Worm (Caenorhabditis elegans) whole organism, L1 larva: ENCODE data around the gene C39D10.8.

Experiments
- ces-1 ChIP-seq: fragments of 150-350 bp; optimal IDR thresholded peaks from 2 replicates; lab custom pipeline; 2014; ENCODE audit warnings: missing biosample characterization, missing genetic modification reagents, missing genetic modification characterization
- nhr-71 ChIP-seq: sonication (generic microtip); optimal IDR thresholded peaks from 2 replicates; lab custom pipeline; 2016; ENCODE audit warnings: mild to moderate bottlenecking, missing genetic modification characterization, moderate library complexity, missing compliant biosample characterization
- pag-3 ChIP-seq: sonication (generic microtip); optimal IDR thresholded peaks from 2 replicates; lab custom pipeline; 2017; ENCODE audit warnings: missing genetic modification characterization, mild to moderate bottlenecking, missing compliant biosample characterization, antibody characterized with exemption, borderline replicate concordance; ENCODE audit not compliant: insufficient read depth

ce11 chrX:7906430-7907014 lies 25.8 kb upstream of the C39D10.8 start, which contains the start of gene C39D10.1:
- TF ChIP-seq nhr-71 (tag; lab: Kevin White, UChicago) (no peak), ces-1 (GFP tag; lab: Kevin White, UChicago) (no peak), pag-3 (tag; lab: Kevin White, UChicago) (no peak)
